Fruit fly (Drosophila melanogaster) whole organism, adult: Measurements from ENCODE around the gene dj.

Experiments
- CG12768 ChIP-seq: fragments of 200-800 bp; sonication (Bioruptor generic); optimal IDR thresholded peaks from 2 replicates; lab custom pipeline; 2017; ENCODE audit warnings: missing biosample characterization, missing genetic modification characterization, mild to moderate bottlenecking, moderate library complexity, missing genetic modification reagents
- CG1620 ChIP-seq: fragments of 200-800 bp; sonication (Bioruptor generic); optimal IDR thresholded peaks from 2 replicates; lab custom pipeline; 2016; ENCODE audit warnings: missing biosample characterization, missing genetic modification characterization
- CG7101 ChIP-seq: fragments of 200-800 bp; sonication (Bioruptor generic); optimal IDR thresholded peaks from 2 replicates; lab custom pipeline; 2018; ENCODE audit warnings: missing biosample characterization, mild to moderate bottlenecking, missing genetic modification characterization, moderate library complexity
- Crg-1 ChIP-seq: fragments of 200-800 bp; sonication (Bioruptor generic); optimal IDR thresholded peaks from 2 replicates; lab custom pipeline; 2016; ENCODE audit warnings: missing biosample characterization, missing genetic modification characterization
- Hr96 ChIP-seq: fragments of 200-800 bp; sonication (Bioruptor generic); optimal IDR thresholded peaks from 2 replicates; lab custom pipeline; 2016; ENCODE audit warnings: missing biosample characterization, missing genetic modification characterization
- bab1 ChIP-seq: fragments of 200-800 bp; sonication (Bioruptor generic); optimal IDR thresholded peaks from 3 replicates; lab custom pipeline; 2019; ENCODE audit warnings: missing biosample characterization, mild to moderate bottlenecking, missing genetic modification characterization, moderate library complexity
- cnc ChIP-seq, 2 experiments: fragments of >200 bp; optimal IDR thresholded peaks; 2 replicates each; lab custom pipeline; 2017
- pad ChIP-seq: fragments of 200-800 bp; sonication (Bioruptor generic); optimal IDR thresholded peaks from 3 replicates; lab custom pipeline; 2017; ENCODE audit warnings: missing biosample characterization, missing genetic modification characterization, mild to moderate bottlenecking, moderate library complexity, missing genetic modification reagents

DNA sequence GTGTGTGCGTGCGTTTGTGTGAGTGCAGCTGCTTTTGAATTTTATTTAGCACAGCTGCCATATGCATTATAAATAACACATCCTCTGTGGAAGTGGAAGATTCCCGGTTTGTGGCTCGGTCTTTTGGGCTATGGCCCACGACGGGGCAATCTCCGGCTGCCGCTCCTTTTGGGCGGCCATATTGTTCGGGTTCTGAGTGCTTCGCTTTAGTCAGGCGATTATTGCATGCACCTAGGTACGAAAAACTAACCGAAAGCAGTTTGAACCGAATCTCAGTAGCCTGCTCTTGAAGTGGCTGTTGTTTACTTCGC, 16.0 kb downstream of the dj start:
- TF ChIP-seq CG7101 (tag; lab: Kevin White, UChicago) (no peak), Hr96 (GFP tag; lab: Kevin White, UChicago) (no peak), Crg-1 (GFP tag; lab: Kevin White, UChicago) (no peak), pad (GFP tag; lab: Kevin White, UChicago) (no peak), cnc (optimal IDR thresholded peaks at IDR 0.05; lab: Kevin White, UChicago) (no peak), CG12768 (no peak), bab1 (GFP tag; lab: Kevin White, UChicago) (no peak), CG1620 (no peak)
